Worm (Caenorhabditis elegans) whole organism, early embryonic: ENCODE results near the gene F59E12.8.

ENCODE experiments used
- B0310.2 ChIP-seq: sonication (generic microtip); optimal IDR thresholded peaks from 2 replicates; lab custom pipeline; 2016; ENCODE audit warnings: mild to moderate bottlenecking, missing genetic modification characterization, missing compliant biosample characterization
- F13C5.2 ChIP-seq: sonication (generic microtip); optimal IDR thresholded peaks from 2 replicates; lab custom pipeline; 2017; ENCODE audit warnings: mild to moderate bottlenecking, missing genetic modification characterization, inconsistent platforms, missing compliant biosample characterization
- aly-1 ChIP-seq: sonication (generic microtip); optimal IDR thresholded peaks from 2 replicates; lab custom pipeline; 2016; ENCODE audit warnings: missing genetic modification characterization, missing compliant biosample characterization
- ama-1 ChIP-seq: fragments of 150-350 bp; optimal IDR thresholded peaks from 2 replicates; lab custom pipeline; 2014
- ceh-13 ChIP-seq: fragments of 200-800 bp; sonication (Bioruptor generic); optimal IDR thresholded peaks from 2 replicates; lab custom pipeline; 2018; ENCODE audit warnings: mild to moderate bottlenecking, missing genetic modification characterization, missing compliant biosample characterization
- ceh-36 ChIP-seq: sonication (generic microtip); optimal IDR thresholded peaks from 2 replicates; lab custom pipeline; 2016; ENCODE audit warnings: missing genetic modification characterization, inconsistent platforms, missing compliant biosample characterization
- ets-7 ChIP-seq: sonication (generic microtip); optimal IDR thresholded peaks from 2 replicates; lab custom pipeline; 2016; ENCODE audit warnings: missing genotype, missing genetic modification characterization, missing compliant biosample characterization
- flt-1 ChIP-seq: fragments of 200-800 bp; sonication (Bioruptor generic); IDR thresholded peaks from 2 replicates; pipeline ENCODE4 v1.3.6; 2022; ENCODE audit warnings: missing genetic modification characterization, missing compliant biosample characterization
- hmbx-1 ChIP-seq: sonication (generic microtip); optimal IDR thresholded peaks from 2 replicates; lab custom pipeline; 2016; ENCODE audit warnings: mild to moderate bottlenecking, missing genetic modification characterization, missing compliant biosample characterization
- hmg-4 ChIP-seq: fragments of 200-800 bp; sonication (Bioruptor generic); optimal IDR thresholded peaks from 2 replicates; lab custom pipeline; 2018; ENCODE audit warnings: mild to moderate bottlenecking, missing genetic modification characterization, missing compliant biosample characterization
- hnd-1 ChIP-seq: sonication (generic microtip); optimal IDR thresholded peaks from 2 replicates; lab custom pipeline; 2016; ENCODE audit warnings: missing genetic modification characterization, missing compliant biosample characterization
- pes-1 ChIP-seq: fragments of 200-800 bp; sonication (Bioruptor generic); IDR thresholded peaks from 2 replicates; pipeline ENCODE4 v1.3.6; 2022; ENCODE audit warnings: missing genetic modification reagents, missing genetic modification characterization, missing compliant biosample characterization
- scrt-1 ChIP-seq: fragments of 200-800 bp; sonication (Bioruptor generic); IDR thresholded peaks from 2 replicates; pipeline ENCODE4 v1.3.6; 2022; ENCODE audit warnings: missing genetic modification characterization, missing compliant biosample characterization
- sea-1 ChIP-seq: fragments of 200-800 bp; sonication (Bioruptor generic); conservative IDR thresholded peaks from 2 replicates; pipeline ENCODE4 v1.3.6; 2022; ENCODE audit warnings: missing genetic modification characterization, missing compliant biosample characterization
- tbx-11 ChIP-seq: fragments of 200-800 bp; sonication (Bioruptor generic); IDR thresholded peaks from 2 replicates; pipeline ENCODE4 v1.3.6; 2022; ENCODE audit warnings: missing genetic modification characterization, missing compliant biosample characterization
- tbx-37 ChIP-seq: fragments of 200-800 bp; sonication (Bioruptor generic); conservative IDR thresholded peaks from 2 replicates; pipeline ENCODE4 v1.3.6; 2022; ENCODE audit warnings: missing genetic modification reagents, missing genetic modification characterization, missing compliant biosample characterization
- tra-4 ChIP-seq: sonication (generic microtip); optimal IDR thresholded peaks from 2 replicates; lab custom pipeline; 2017; ENCODE audit warnings: missing genetic modification characterization, missing compliant biosample characterization

Gene F59E12.8

DNA sequence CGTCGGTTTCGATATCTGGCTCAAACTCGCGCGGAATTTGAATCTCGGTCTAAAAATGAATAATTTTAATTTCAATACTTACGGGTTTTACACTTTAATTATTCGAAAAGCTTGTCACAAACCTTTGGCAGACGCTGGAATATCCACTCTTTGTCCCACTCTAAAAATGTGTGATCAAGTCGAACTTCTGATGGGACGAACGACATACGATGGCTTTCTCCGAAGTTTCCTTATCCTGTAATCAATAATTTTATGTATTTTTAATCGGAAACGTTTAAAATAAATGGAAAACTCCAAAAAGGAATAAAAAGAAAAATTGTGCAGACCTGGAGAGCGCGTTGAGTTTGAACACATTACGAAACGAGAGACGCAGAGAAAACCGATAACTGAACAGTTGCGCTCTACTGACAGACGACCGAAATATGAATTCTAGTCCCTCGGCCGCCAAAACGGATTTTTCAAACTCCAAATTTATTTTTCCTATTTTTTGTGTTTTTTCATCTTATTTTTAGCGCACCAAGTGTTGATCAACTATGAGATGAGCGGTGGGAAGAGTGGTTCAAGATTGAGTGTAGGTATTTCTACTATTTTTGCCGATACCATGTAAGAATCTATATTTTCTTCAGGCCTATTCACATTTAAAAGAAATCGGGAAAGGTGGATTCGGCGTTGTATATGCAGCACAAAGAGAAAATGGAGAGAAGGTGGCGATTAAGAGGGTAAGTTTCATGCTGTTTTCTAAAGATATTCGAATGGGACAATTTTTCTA is 12.7 kb upstream of the F59E12.8 start, which contains the start of the genes sam-4, F59E12.17 and zyg-1:
Gene sam-4, minus strand, starts transcription at position 51 of the 769 bp plus-strand sequence.
Gene F59E12.17, minus strand, starts transcription at position 235 of the 769 bp plus-strand sequence.
Gene zyg-1, plus strand, starts transcription at position 513 of the 769 bp plus-strand sequence.
- TF ChIP-seq ceh-13 (no peak), sea-1 (GFP tag; lab: Robert Waterston, UW) (no peak), tbx-37 (GFP tag; lab: Robert Waterston, UW) (peak; percentile 59), hmbx-1 (tag; lab: Kevin White, UChicago) (no peak), F13C5.2 (peak; percentile 16), aly-1 (tag; lab: Kevin White, UChicago) (no peak), hnd-1 (tag; lab: Kevin White, UChicago) (no peak), B0310.2 (tag; lab: Kevin White, UChicago) (no peak), scrt-1 (GFP tag; lab: Robert Waterston, UW) (no peak), ama-1 (no peak), hmg-4 (no peak), ets-7 (tag; lab: Kevin White, UChicago) (no peak), tbx-11 (no peak), pes-1 (GFP tag; lab: Robert Waterston, UW) (peak; percentile 59; the same call in 1 of the 2 replicates), tra-4 (tag; lab: Kevin White, UChicago) (no peak), flt-1 (GFP tag; lab: Robert Waterston, UW) (no peak)

ce11 chrII:5648272-5648671 is 11.5 kb upstream of the F59E12.8 start, which contains the start of gene ddl-1:
Gene ddl-1 (minus strand): TSS chrII:5648372.
- TF ChIP-seq aly-1 (tag; lab: Kevin White, UChicago) = no peak
- TF ChIP-seq ceh-36 (tag; lab: Kevin White, UChicago) = no peak
- no peak for TF ChIP-seq sea-1 (GFP tag; lab: Robert Waterston, UW)
- no peak for TF ChIP-seq hnd-1 (tag; lab: Kevin White, UChicago)
- no peak for TF ChIP-seq ceh-13
- no peak for TF ChIP-seq tbx-37 (GFP tag; lab: Robert Waterston, UW)
- TF ChIP-seq scrt-1 (GFP tag; lab: Robert Waterston, UW) = no peak
- no peak for TF ChIP-seq tra-4 (tag; lab: Kevin White, UChicago)
- no peak for TF ChIP-seq F13C5.2
- no peak for TF ChIP-seq tbx-11
- no peak for TF ChIP-seq B0310.2 (tag; lab: Kevin White, UChicago)
- TF ChIP-seq ets-7 (tag; lab: Kevin White, UChicago) = no peak
- TF ChIP-seq ama-1 = no peak
- no peak for TF ChIP-seq flt-1 (GFP tag; lab: Robert Waterston, UW)
- TF ChIP-seq pes-1 (GFP tag; lab: Robert Waterston, UW) = no peak
- no peak for TF ChIP-seq hmg-4
- no peak for TF ChIP-seq hmbx-1 (tag; lab: Kevin White, UChicago)

DNA sequence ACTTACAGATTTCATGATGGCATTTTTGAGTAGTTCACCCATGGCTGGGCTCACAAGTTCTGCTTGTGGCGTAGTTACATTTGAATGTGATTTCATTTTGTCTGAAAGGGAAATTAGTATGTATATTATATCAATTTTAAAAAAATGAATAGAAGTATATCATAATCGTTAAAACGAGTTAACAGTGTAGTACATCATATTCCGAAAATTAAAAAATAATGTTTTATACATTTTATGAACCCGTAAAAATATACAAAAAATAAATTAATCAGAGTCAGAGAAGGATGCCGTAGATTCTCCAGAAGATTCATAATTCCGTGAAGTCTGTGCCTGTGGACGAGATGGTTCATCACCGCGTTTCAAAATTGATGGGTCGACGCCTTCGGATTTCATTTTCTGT is 10.2 kb upstream of the F59E12.8 start, which contains the start of gene F59E12.9:
Gene F59E12.9, minus strand, starts transcription at position 101 of the 400 bp plus-strand sequence.
- TF ChIP-seq F13C5.2 (no peak), pes-1 (GFP tag; lab: Robert Waterston, UW) (no peak), ceh-13 (no peak), aly-1 (tag; lab: Kevin White, UChicago) (no peak), tbx-11 (no peak)

DNA sequence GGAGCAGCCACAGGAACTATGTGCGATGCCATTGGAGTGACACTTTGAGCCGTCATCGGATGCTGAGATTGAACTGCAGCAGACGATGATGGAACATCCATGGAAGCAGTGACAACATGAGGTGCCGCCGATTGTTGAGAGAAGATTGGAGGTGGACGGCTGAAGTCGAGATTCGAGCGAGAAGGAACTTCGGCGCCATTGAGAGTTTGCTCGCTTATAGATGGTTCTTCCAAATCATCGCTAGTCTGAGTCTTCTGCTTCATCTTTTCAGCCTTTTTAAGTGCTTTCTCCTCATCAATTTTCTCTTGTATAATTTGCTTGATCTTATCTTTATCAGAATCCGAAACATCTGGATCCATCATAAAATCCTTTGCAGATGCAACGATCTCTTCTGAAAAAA is 5.4 kb upstream of the F59E12.8 start:
- TF ChIP-seq pes-1 (GFP tag; lab: Robert Waterston, UW) = no peak
- TF ChIP-seq ceh-13 = no peak
- TF ChIP-seq tra-4 (tag; lab: Kevin White, UChicago) = no peak
- TF ChIP-seq F13C5.2 = no peak
- TF ChIP-seq B0310.2 (tag; lab: Kevin White, UChicago) = no peak
- no peak for TF ChIP-seq ama-1
- TF ChIP-seq hmg-4 = no peak
- no peak for TF ChIP-seq hnd-1 (tag; lab: Kevin White, UChicago)

DNA sequence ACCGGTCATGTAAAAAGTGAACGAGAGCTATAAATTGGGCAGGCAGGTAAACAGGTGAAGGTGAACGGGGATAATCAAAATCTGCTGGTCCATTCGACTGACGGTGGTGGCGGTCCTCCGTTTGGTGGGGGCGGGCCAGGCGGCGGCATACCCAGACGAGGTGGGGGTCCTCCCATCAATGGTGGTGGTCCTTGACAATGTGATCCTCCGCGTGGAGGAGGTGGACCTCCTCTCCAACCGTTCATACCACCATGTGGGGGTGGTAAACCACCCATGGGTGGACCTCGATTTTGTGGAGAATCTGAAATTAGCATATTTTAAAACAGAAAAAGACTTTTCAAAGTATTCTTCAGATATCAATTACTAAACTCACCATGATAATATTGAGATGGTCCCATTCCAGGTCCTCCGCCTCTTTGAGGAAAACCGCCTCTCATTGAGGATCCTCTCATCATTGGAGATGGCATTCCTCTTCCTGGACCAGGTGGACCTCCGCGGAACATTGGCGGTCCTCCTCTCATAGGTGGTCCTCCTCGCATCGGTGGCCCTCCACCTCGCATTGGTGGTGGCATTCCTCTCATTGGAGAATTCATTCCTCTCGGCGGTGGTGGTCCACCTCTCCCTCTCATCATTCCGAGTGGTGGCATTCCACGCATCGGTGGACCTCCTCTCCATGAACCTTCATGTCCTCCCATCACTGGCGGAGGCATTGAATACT is 3.8 kb upstream of the F59E12.8 start:
- TF ChIP-seq ets-7 (tag; lab: Kevin White, UChicago) (no peak), pes-1 (GFP tag; lab: Robert Waterston, UW) (no peak)

DNA sequence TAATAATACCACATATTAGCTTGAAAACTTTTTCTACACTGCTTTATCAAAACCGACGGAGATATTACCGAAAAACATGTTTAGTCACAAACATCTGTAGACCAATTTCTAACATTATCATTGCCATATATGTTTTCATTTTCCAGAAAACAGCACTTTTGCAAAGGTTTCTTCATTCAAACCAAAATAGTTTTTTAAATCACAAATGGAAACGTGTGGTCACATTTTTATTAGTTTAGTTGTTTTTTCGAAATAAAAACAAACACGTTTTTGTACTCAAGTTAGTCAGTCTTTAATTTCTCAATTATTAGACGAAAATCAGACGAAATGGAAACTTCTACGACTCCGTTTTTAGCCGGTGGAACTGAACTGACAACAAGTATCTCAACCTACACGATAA is 1.3 kb upstream of the F59E12.8 start, which contains the start of gene F59E12.3:
Gene F59E12.3, plus strand, starts transcription at position 301 of the 400 bp plus-strand sequence.
- TF ChIP-seq pes-1 (GFP tag; lab: Robert Waterston, UW) = no peak
- no peak for TF ChIP-seq hmbx-1 (tag; lab: Kevin White, UChicago)
- no peak for TF ChIP-seq B0310.2 (tag; lab: Kevin White, UChicago)
- TF ChIP-seq aly-1 (tag; lab: Kevin White, UChicago) = no peak
- no peak for TF ChIP-seq F13C5.2
- TF ChIP-seq sea-1 (GFP tag; lab: Robert Waterston, UW) = no peak
- no peak for TF ChIP-seq scrt-1 (GFP tag; lab: Robert Waterston, UW)

DNA sequence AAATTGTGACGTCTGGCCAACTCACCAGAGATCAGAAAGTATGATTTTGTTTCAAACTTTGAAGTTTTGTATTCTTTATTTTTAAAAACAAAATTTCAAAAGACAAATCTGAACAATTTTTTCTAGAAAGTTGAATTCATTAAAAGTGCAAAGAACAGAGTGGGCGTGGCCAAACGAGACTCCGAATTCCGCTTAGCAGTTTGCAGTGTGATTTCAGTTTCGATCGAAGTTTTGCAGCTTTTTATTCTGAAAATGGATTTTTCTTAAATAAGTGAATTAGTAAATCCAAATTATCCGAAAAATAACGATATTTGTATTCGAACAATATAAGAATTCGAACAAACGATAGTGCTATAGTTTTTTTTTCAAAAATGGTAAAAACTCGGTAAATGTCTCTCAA is 3.3 kb downstream of the F59E12.8 start:
- no peak for TF ChIP-seq ama-1
